Worm (Caenorhabditis elegans): ENCODE results near the gene rom-3.

ce11 chrIV:16970390-16970789 is at the start of gene rom-3:
- no peak for TF ChIP-seq nhr-76 (tag; optimal IDR thresholded peaks at IDR 0.05)
- TF ChIP-seq ces-1 (GFP tag; optimal IDR thresholded peaks at IDR 0.05): no peak

All from whole organism, mixed stage, embryonic.